Worm (Caenorhabditis elegans) whole organism, L4 larva: ENCODE data around the gene npr-26.

Experiments used
- ama-1 ChIP-seq: fragments of 150-350 bp; optimal IDR thresholded peaks from 2 replicates; lab custom pipeline; 2014; ENCODE audit warnings: inconsistent platforms, mixed read lengths
- dve-1 ChIP-seq: sonication (generic microtip); optimal IDR thresholded peaks from 2 replicates; lab custom pipeline; 2017; ENCODE audit warnings: antibody characterized with exemption, mild to moderate bottlenecking, missing genetic modification characterization, missing compliant biosample characterization; ENCODE audit not compliant: insufficient read depth
- lin-38 ChIP-seq: fragments of 200-800 bp; sonication (Bioruptor generic); IDR thresholded peaks from 2 replicates; pipeline ENCODE4 v1.3.6; 2022; ENCODE audit warnings: missing genetic modification reagents, missing genetic modification characterization, missing compliant biosample characterization
- mes-2 ChIP-seq: sonication (generic microtip); optimal IDR thresholded peaks from 2 replicates; lab custom pipeline; 2016; ENCODE audit warnings: missing genotype, mild to moderate bottlenecking, missing genetic modification characterization, missing compliant biosample characterization; ENCODE audit not compliant: poor library complexity, severe bottlenecking
- nhr-10 ChIP-seq: fragments of 150-350 bp; optimal IDR thresholded peaks from 2 replicates; lab custom pipeline; 2014; ENCODE audit warnings: missing biosample characterization, missing genetic modification characterization
- nhr-237 ChIP-seq: sonication (generic microtip); optimal IDR thresholded peaks from 2 replicates; lab custom pipeline; 2017; ENCODE audit warnings: missing biosample characterization, missing genetic modification characterization
- nhr-25 ChIP-seq: sonication (generic microtip); optimal IDR thresholded peaks from 2 replicates; lab custom pipeline; 2017; ENCODE audit warnings: missing genetic modification characterization, mild to moderate bottlenecking, missing compliant biosample characterization, antibody characterized with exemption, moderate library complexity, borderline replicate concordance; ENCODE audit not compliant: insufficient read depth
- pha-4 ChIP-seq, 2 experiments: fragments of 150-350 bp in 1 of 2; fragments of 200-800 bp in 1 of 2; sonication (Bioruptor generic) in 1 of 2; IDR thresholded peaks in 1 of 2; optimal IDR thresholded peaks in 1 of 2; 2 replicates each; pipeline versions ENCODE4 v1.3.6 to Lab custom; 2014 to 2022; ENCODE audit warnings: missing genetic modification characterization in 2 of 2, missing genetic modification reagents in 2 of 2, missing biosample characterization in 1 of 2, missing compliant biosample characterization in 1 of 2
- pqm-1 ChIP-seq: sonication (generic microtip); optimal IDR thresholded peaks from 2 replicates; lab custom pipeline; 2017; ENCODE audit warnings: missing biosample characterization, missing genetic modification characterization
- unc-130 ChIP-seq: sonication (generic microtip); optimal IDR thresholded peaks from 2 replicates; lab custom pipeline; 2016; ENCODE audit warnings: missing genetic modification reagents, missing genetic modification characterization, missing compliant biosample characterization
- unc-39 ChIP-seq: sonication (generic microtip); optimal IDR thresholded peaks from 2 replicates; lab custom pipeline; 2017; ENCODE audit warnings: missing biosample characterization, missing genetic modification characterization
- zip-11 ChIP-seq: fragments of 200-800 bp; sonication (Bioruptor generic); IDR thresholded peaks from 2 replicates; pipeline ENCODE4 v1.3.6; 2022; ENCODE audit warnings: missing genetic modification characterization, missing compliant biosample characterization

- TF ChIP-seq ama-1 (no peak), nhr-25 (tag; lab: Kevin White, UChicago) (no peak), lin-38 (GFP tag; lab: Robert Waterston, UW) (no peak), nhr-237 (tag; lab: Kevin White, UChicago) (no peak), dve-1 (tag; lab: Kevin White, UChicago) (no peak), pha-4 (GFP tag; IDR thresholded peaks at IDR 0.05; lab: Robert Waterston, UW) (no peak), pha-4 (tag; optimal IDR thresholded peaks at IDR 0.05; lab: Kevin White, UChicago) (no peak), pqm-1 (tag; lab: Kevin White, UChicago) (peak; percentile 46), unc-39 (tag; lab: Kevin White, UChicago) (no peak), zip-11 (GFP tag; lab: Robert Waterston, UW) (no peak), unc-130 (GFP tag; lab: Kevin White, UChicago) (no peak), mes-2 (tag; lab: Kevin White, UChicago) (no peak), nhr-10 (tag; lab: Kevin White, UChicago) (no peak)
Measured at ce11 chrIV:17465886-17466285, 48.3 kb upstream of the npr-26 start, which contains the start of gene F11E6.6.
